Worm (Caenorhabditis elegans): ENCODE data around the gene F44D12.19.
"Not testable (repeated sequence)": the region's sequence is repeated elsewhere in the genome, so short reads cannot be mapped to it uniquely, and the experiment has no call there.

The F44D12.19 gene

ce11 chrIV:10022991-10023390 is 1.6 kb downstream of the F44D12.19 start, which contains the start of gene F44D12.8:
Gene F44D12.8 (plus strand): TSS chrIV:10023291.
- TF ChIP-seq T22C8.4 (GFP tag; IDR thresholded peaks at IDR 0.05) (no peak), ztf-23 (GFP tag; IDR thresholded peaks at IDR 0.05) (no peak), ref-1 (GFP tag; conservative IDR thresholded peaks at IDR 0.05) (no peak), klf-2 (GFP tag; conservative IDR thresholded peaks at IDR 0.05) (no peak), flt-1 (GFP tag; IDR thresholded peaks at IDR 0.05) (no peak), tab-1 (GFP tag; IDR thresholded peaks at IDR 0.05) (no peak), ztf-29 (GFP tag; IDR thresholded peaks at IDR 0.05) (no peak), cog-1 (tag; optimal IDR thresholded peaks at IDR 0.05) (no peak), med-1 (GFP tag; optimal IDR thresholded peaks at IDR 0.05; ENCODE audit: insufficient read depth) (no peak)

DNA sequence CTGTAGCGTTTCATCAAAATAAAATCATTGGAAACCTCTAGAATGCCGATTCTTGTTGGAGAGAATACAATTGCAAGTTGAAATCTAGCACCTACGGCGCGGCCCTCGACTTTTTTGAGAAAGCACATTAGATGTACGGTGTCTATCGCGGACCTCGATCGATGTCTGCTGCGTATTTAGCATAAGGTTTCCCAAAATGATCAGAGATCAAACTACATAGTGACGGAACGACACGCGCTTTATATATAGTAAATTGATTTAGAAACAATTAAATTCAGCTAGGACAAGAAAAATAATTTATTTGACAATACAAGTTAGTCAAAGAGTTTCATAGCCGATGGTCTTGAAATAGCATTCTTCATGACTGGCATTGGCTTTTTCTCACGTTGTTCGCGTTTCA is 4.7 kb downstream of the F44D12.19 start:
- TF ChIP-seq klf-2 (GFP tag; conservative IDR thresholded peaks at IDR 0.05) (no peak), med-1 (GFP tag; optimal IDR thresholded peaks at IDR 0.05; ENCODE audit: insufficient read depth) (no peak), flt-1 (GFP tag; IDR thresholded peaks at IDR 0.05) (no peak), cog-1 (tag; optimal IDR thresholded peaks at IDR 0.05) (no peak), tab-1 (GFP tag; IDR thresholded peaks at IDR 0.05) (no peak), ztf-29 (GFP tag; IDR thresholded peaks at IDR 0.05) (no peak), ztf-23 (GFP tag; IDR thresholded peaks at IDR 0.05) (no peak), ref-1 (GFP tag; conservative IDR thresholded peaks at IDR 0.05) (no peak), T22C8.4 (GFP tag; IDR thresholded peaks at IDR 0.05) (no peak)

DNA sequence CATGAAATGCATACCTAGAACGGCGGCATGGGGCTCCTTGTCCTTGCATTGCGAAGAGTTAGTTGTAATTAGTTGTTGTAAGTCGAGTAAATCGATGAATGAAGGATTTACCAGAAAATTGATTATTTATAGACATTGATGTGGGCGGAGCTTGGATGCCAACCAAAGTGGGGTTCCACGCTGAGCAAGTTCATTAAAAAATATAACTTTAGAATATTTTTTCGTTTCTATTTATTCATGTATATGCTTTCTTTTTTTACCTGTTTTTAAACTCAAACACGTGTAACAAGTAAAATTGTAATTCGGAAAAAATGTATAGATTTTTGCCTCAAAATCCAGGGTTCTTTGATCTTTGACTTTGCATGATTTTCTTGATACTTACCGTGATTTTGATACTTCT is 6.2 kb downstream of the F44D12.19 start, which contains the start of gene gipc-2:
Gene gipc-2, minus strand, starts transcription at position 101 of the 400 bp plus-strand sequence.
- TF ChIP-seq tab-1 (GFP tag; IDR thresholded peaks at IDR 0.05), result no peak
- TF ChIP-seq klf-2 (GFP tag; conservative IDR thresholded peaks at IDR 0.05), result no peak
- no peak for TF ChIP-seq ztf-23 (GFP tag; IDR thresholded peaks at IDR 0.05)
- TF ChIP-seq med-1 (GFP tag; optimal IDR thresholded peaks at IDR 0.05; ENCODE audit: insufficient read depth), result no peak
- TF ChIP-seq ztf-29 (GFP tag; IDR thresholded peaks at IDR 0.05), result no peak

ce11 chrIV:10028779-10029178 is 7.4 kb downstream of the F44D12.19 start, which contains the start of the genes F44D12.16 and msd-2:
Gene F44D12.16 (plus strand): TSS chrIV:10029079.
Gene msd-2 (plus strand): TSS chrIV:10029083.
- not testable (repeated sequence) for TF ChIP-seq ref-1 (GFP tag; conservative IDR thresholded peaks at IDR 0.05); klf-2 (GFP tag; conservative IDR thresholded peaks at IDR 0.05); cog-1 (tag; optimal IDR thresholded peaks at IDR 0.05)

ce11 chrIV:10033053-10033452 is 11.7 kb downstream of the F44D12.19 start, which contains the start of gene F44D12.6:
Gene F44D12.6 (plus strand): TSS chrIV:10033353.
- no peak for TF ChIP-seq cog-1 (tag; optimal IDR thresholded peaks at IDR 0.05)
- no peak for TF ChIP-seq flt-1 (GFP tag; IDR thresholded peaks at IDR 0.05)
- TF ChIP-seq ztf-23 (GFP tag; IDR thresholded peaks at IDR 0.05), result no peak
- no peak for TF ChIP-seq med-1 (GFP tag; optimal IDR thresholded peaks at IDR 0.05; ENCODE audit: insufficient read depth)
- no peak for TF ChIP-seq ztf-29 (GFP tag; IDR thresholded peaks at IDR 0.05)
- TF ChIP-seq T22C8.4 (GFP tag; IDR thresholded peaks at IDR 0.05), result no peak
- TF ChIP-seq klf-2 (GFP tag; conservative IDR thresholded peaks at IDR 0.05), result no peak
- no peak for TF ChIP-seq ref-1 (GFP tag; conservative IDR thresholded peaks at IDR 0.05)
- no peak for TF ChIP-seq tab-1 (GFP tag; IDR thresholded peaks at IDR 0.05)

DNA sequence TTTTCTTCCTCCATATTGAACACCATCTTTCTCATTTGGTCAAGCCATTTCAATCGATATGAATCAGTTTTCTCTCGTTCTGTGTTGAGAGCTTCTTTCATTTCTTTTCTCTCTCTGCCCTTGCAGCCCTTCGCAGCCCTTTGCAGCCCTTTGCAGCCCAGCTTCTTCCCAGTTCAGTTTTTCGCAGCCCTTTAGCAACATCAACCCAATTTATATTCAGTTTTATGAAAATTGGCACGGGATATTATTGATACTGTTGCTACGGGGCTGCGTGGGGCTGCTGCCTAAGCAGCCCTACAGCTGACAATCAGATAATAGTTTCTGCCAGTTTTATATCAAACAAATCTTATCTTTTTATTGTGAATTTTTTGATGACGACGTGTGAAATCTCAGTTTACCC is 15.6 kb downstream of the F44D12.19 start, which contains the start of gene F44D12.10:
Gene F44D12.10, minus strand, starts transcription at position 101 of the 400 bp plus-strand sequence.
- no peak for TF ChIP-seq tab-1 (GFP tag; IDR thresholded peaks at IDR 0.05)
- TF ChIP-seq T22C8.4 (GFP tag; IDR thresholded peaks at IDR 0.05), result no peak
- no peak for TF ChIP-seq cog-1 (tag; optimal IDR thresholded peaks at IDR 0.05)

DNA sequence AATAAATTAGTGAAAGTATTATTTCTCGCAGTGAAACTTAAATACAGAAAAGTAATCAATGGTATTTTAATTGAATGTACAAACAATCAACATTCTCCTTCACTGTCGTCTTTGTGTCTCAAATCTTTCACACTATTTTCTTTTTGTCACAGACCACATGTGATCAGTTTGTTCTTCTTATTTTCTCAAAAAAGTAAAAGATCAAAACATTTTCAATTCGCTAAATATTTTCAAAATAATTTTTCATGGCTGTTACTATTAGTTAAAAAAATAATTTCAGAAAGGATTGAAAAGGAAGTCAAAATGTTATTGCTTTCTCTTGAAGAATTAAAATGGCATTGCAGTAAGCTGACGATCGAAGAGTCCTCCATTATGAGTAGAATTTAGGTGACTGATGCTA is 19.4 kb downstream of the F44D12.19 start, which contains the start of gene dhs-31:
Gene dhs-31, minus strand, starts transcription at position 101 of the 400 bp plus-strand sequence.
- TF ChIP-seq klf-2 (GFP tag; conservative IDR thresholded peaks at IDR 0.05) (no peak), ref-1 (GFP tag; conservative IDR thresholded peaks at IDR 0.05) (no peak), med-1 (GFP tag; optimal IDR thresholded peaks at IDR 0.05; ENCODE audit: insufficient read depth) (no peak), flt-1 (GFP tag; IDR thresholded peaks at IDR 0.05) (no peak), ztf-23 (GFP tag; IDR thresholded peaks at IDR 0.05) (no peak), ztf-29 (GFP tag; IDR thresholded peaks at IDR 0.05) (no peak), tab-1 (GFP tag; IDR thresholded peaks at IDR 0.05) (no peak), T22C8.4 (GFP tag; IDR thresholded peaks at IDR 0.05) (no peak), cog-1 (tag; optimal IDR thresholded peaks at IDR 0.05) (no peak)

DNA sequence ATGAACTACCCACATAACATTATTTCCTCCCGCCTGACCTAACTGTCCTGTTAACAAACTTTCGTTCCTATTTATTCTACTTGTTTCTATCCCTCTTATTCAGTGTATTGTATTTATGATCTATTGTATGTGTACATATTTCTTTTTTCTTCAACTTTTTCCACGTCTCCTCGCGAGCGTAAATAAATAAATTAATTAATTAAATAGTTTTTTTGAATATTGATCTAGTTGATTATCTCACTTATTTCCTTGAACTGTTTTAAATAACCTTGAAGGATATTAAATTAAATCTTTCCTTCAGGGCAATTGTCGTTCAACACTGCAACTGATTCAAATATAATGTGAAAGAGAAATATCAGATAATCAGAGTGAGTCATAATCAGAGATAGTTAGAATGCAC is 21.5 kb downstream of the F44D12.19 start, which contains the start of gene frk-1:
Gene frk-1, plus strand, starts transcription at position 301 of the 400 bp plus-strand sequence.
- no peak for TF ChIP-seq T22C8.4 (GFP tag; IDR thresholded peaks at IDR 0.05)
- TF ChIP-seq ztf-23 (GFP tag; IDR thresholded peaks at IDR 0.05), result no peak
- no peak for TF ChIP-seq tab-1 (GFP tag; IDR thresholded peaks at IDR 0.05)
- TF ChIP-seq med-1 (GFP tag; optimal IDR thresholded peaks at IDR 0.05; ENCODE audit: insufficient read depth), result no peak
- TF ChIP-seq ztf-29 (GFP tag; IDR thresholded peaks at IDR 0.05), result no peak
- TF ChIP-seq cog-1 (tag; optimal IDR thresholded peaks at IDR 0.05), result no peak
- no peak for TF ChIP-seq ref-1 (GFP tag; conservative IDR thresholded peaks at IDR 0.05)
- no peak for TF ChIP-seq klf-2 (GFP tag; conservative IDR thresholded peaks at IDR 0.05)
- TF ChIP-seq flt-1 (GFP tag; IDR thresholded peaks at IDR 0.05), result no peak

- TF ChIP-seq cog-1 (tag; optimal IDR thresholded peaks at IDR 0.05) (no peak), ref-1 (GFP tag; conservative IDR thresholded peaks at IDR 0.05) (no peak), ztf-29 (GFP tag; IDR thresholded peaks at IDR 0.05) (no peak), tab-1 (GFP tag; IDR thresholded peaks at IDR 0.05) (no peak), med-1 (GFP tag; optimal IDR thresholded peaks at IDR 0.05; ENCODE audit: insufficient read depth) (no peak), ztf-23 (GFP tag; IDR thresholded peaks at IDR 0.05) (no peak), flt-1 (GFP tag; IDR thresholded peaks at IDR 0.05) (no peak), klf-2 (GFP tag; conservative IDR thresholded peaks at IDR 0.05) (no peak), T22C8.4 (GFP tag; IDR thresholded peaks at IDR 0.05) (no peak)
These were observed 24.6 kb downstream of the F44D12.19 start for ce11 chrIV:10046005-10046404.

DNA sequence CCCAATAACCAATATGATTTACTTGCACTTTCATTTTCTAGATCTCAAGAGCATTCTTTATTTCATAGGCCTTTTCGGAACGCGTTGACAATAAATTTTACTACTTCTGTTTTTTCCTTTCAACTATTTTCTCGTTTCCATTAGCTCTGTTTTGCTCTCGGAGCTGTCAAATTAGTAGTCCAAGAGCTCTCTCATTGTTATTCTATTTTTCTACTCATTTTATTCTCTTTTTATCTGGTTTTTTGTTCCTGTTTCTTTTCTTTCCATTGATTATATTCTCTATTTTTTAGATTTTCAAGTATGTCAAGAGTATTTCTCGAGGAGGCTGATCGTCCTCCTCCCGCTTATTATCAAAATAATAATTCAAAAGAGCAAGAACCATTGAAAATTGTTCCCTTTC is 25.7 kb downstream of the F44D12.19 start, which contains the start of gene T04B2.3:
Gene T04B2.3, plus strand, starts transcription at position 301 of the 400 bp plus-strand sequence.
- TF ChIP-seq ztf-29 (GFP tag; IDR thresholded peaks at IDR 0.05), result no peak

All from whole organism, midembryonic.